Worm (Caenorhabditis elegans) whole organism, L3 larva: ENCODE results near the gene fkh-2.

ENCODE experiments used
- ZK546.5 ChIP-seq: sonication (generic microtip); optimal IDR thresholded peaks from 2 replicates; lab custom pipeline; 2017; ENCODE audit warnings: missing biosample characterization, missing genetic modification characterization
- aly-2 ChIP-seq: fragments of 150-350 bp; optimal IDR thresholded peaks from 2 replicates; lab custom pipeline; 2014; ENCODE audit warnings: missing biosample characterization, missing genetic modification characterization
- ceh-16 ChIP-seq: sonication (generic microtip); optimal IDR thresholded peaks from 2 replicates; lab custom pipeline; 2017; ENCODE audit warnings: missing biosample characterization, missing genetic modification characterization
- ceh-82 ChIP-seq: fragments of 150-350 bp; optimal IDR thresholded peaks from 2 replicates; lab custom pipeline; 2014; ENCODE audit warnings: missing biosample characterization, missing genetic modification characterization
- ceh-9 ChIP-seq: sonication (generic microtip); optimal IDR thresholded peaks from 2 replicates; lab custom pipeline; 2018; ENCODE audit warnings: missing biosample characterization, missing genetic modification characterization
- egl-27 ChIP-seq: sonication (generic microtip); optimal IDR thresholded peaks from 4 replicates; lab custom pipeline; 2017; ENCODE audit warnings: missing biosample characterization, missing genetic modification reagents, missing genetic modification characterization
- egl-5 ChIP-seq: fragments of 150-350 bp; optimal IDR thresholded peaks from 2 replicates; lab custom pipeline; 2017; ENCODE audit warnings: missing biosample characterization, missing genetic modification reagents, missing genetic modification characterization, inconsistent platforms
- elt-1 ChIP-seq: fragments of 150-350 bp; optimal IDR thresholded peaks from 2 replicates; lab custom pipeline; 2014; ENCODE audit warnings: missing biosample characterization, missing genetic modification characterization
- elt-2 ChIP-seq: sonication (generic microtip); optimal IDR thresholded peaks from 2 replicates; lab custom pipeline; 2016; ENCODE audit warnings: missing genetic modification reagents, mild to moderate bottlenecking, missing genetic modification characterization, missing compliant biosample characterization
- elt-3 ChIP-seq, 3 experiments: fragments of 150-350 bp in 1 of 3; sonication (generic microtip) in 2 of 3; optimal IDR thresholded peaks; 2 replicates in 2 of 3; 4 replicates in 1 of 3; lab custom pipeline; 2014 to 2017; ENCODE audit warnings: missing biosample characterization in 3 of 3, missing genetic modification characterization in 3 of 3
- fos-1 ChIP-seq: fragments of 150-350 bp; optimal IDR thresholded peaks from 2 replicates; lab custom pipeline; 2014; ENCODE audit warnings: missing biosample characterization, missing genetic modification characterization
- hmg-11 ChIP-seq: sonication (generic microtip); optimal IDR thresholded peaks from 2 replicates; lab custom pipeline; 2016; ENCODE audit warnings: missing genetic modification characterization, missing compliant biosample characterization
- lin-39 ChIP-seq: fragments of 150-350 bp; optimal IDR thresholded peaks from 2 replicates; lab custom pipeline; 2018; ENCODE audit warnings: missing biosample characterization, missing genetic modification reagents, missing genetic modification characterization
- mml-1 ChIP-seq: fragments of 150-350 bp; sonication (generic microtip); optimal IDR thresholded peaks from 3 replicates; lab custom pipeline; 2014; ENCODE audit warnings: missing biosample characterization, missing genetic modification characterization
- nfya-1 ChIP-seq: sonication (generic microtip); optimal IDR thresholded peaks from 2 replicates; lab custom pipeline; 2017; ENCODE audit warnings: missing genetic modification characterization, mild to moderate bottlenecking, missing compliant biosample characterization, antibody characterized with exemption, moderate library complexity; ENCODE audit not compliant: insufficient read depth
- nhr-11 ChIP-seq: fragments of 150-350 bp; optimal IDR thresholded peaks from 2 replicates; lab custom pipeline; 2014; ENCODE audit warnings: missing biosample characterization, missing genetic modification characterization
- nhr-12 ChIP-seq: fragments of 150-350 bp; optimal IDR thresholded peaks from 2 replicates; lab custom pipeline; 2014; ENCODE audit warnings: missing biosample characterization, missing genetic modification characterization
- nhr-25 ChIP-seq: sonication (generic microtip); optimal IDR thresholded peaks from 2 replicates; lab custom pipeline; 2017; ENCODE audit warnings: missing biosample characterization, missing genetic modification characterization
- nhr-28 ChIP-seq: fragments of 150-350 bp; optimal IDR thresholded peaks from 2 replicates; lab custom pipeline; 2014; ENCODE audit warnings: missing biosample characterization, missing genetic modification characterization
- nhr-43 ChIP-seq: sonication (generic microtip); optimal IDR thresholded peaks from 2 replicates; lab custom pipeline; 2016; ENCODE audit warnings: mild to moderate bottlenecking, missing genetic modification characterization, missing compliant biosample characterization; ENCODE audit not compliant: poor library complexity, severe bottlenecking
- nhr-67 ChIP-seq: fragments of 150-350 bp; optimal IDR thresholded peaks from 2 replicates; lab custom pipeline; 2014; ENCODE audit warnings: missing biosample characterization, missing genetic modification characterization
- pha-4 ChIP-seq: fragments of 150-350 bp; optimal IDR thresholded peaks from 2 replicates; lab custom pipeline; 2014; ENCODE audit warnings: missing biosample characterization, missing genetic modification reagents, missing genetic modification characterization
- pqm-1 ChIP-seq: fragments of 150-350 bp; optimal IDR thresholded peaks from 2 replicates; lab custom pipeline; 2017; ENCODE audit warnings: missing biosample characterization, missing genetic modification characterization, inconsistent platforms
- skn-1 ChIP-seq: fragments of 150-350 bp; optimal IDR thresholded peaks from 2 replicates; lab custom pipeline; 2014; ENCODE audit warnings: missing biosample characterization, missing genetic modification characterization
- snpc-4 ChIP-seq: fragments of 150-350 bp; optimal IDR thresholded peaks from 2 replicates; lab custom pipeline; 2014; ENCODE audit warnings: missing biosample characterization, missing genetic modification characterization
- tbx-2 ChIP-seq: sonication (generic microtip); optimal IDR thresholded peaks from 2 replicates; lab custom pipeline; 2016; ENCODE audit warnings: mild to moderate bottlenecking, missing genetic modification characterization, missing compliant biosample characterization
- unc-39 ChIP-seq: sonication (generic microtip); optimal IDR thresholded peaks from 4 replicates; lab custom pipeline; 2017; ENCODE audit warnings: missing biosample characterization, missing genetic modification characterization
- unc-62 ChIP-seq: fragments of 150-350 bp; sonication (generic microtip); optimal IDR thresholded peaks from 4 replicates; lab custom pipeline; 2014; ENCODE audit warnings: missing biosample characterization, missing genetic modification reagents, missing genetic modification characterization
- zag-1 ChIP-seq: fragments of 150-350 bp; optimal IDR thresholded peaks from 2 replicates; lab custom pipeline; 2014; ENCODE audit warnings: missing biosample characterization, missing genetic modification characterization
- ztf-4 ChIP-seq: fragments of 150-350 bp; optimal IDR thresholded peaks from 2 replicates; lab custom pipeline; 2014; ENCODE audit warnings: missing biosample characterization, missing genetic modification characterization

Gene fkh-2

ce11 chrX:3715835-3716234, 26.3 kb downstream of the fkh-2 start:
- TF ChIP-seq nfya-1 (no peak), elt-2 (tag; lab: Kevin White, UChicago) (no peak)

- no peak for TF ChIP-seq fos-1 (tag; lab: Kevin White, UChicago)
- no peak for TF ChIP-seq unc-62 (GFP tag; lab: Kevin White, UChicago)
- no peak for TF ChIP-seq snpc-4 (tag; lab: Kevin White, UChicago)
- TF ChIP-seq nhr-43 (tag; lab: Kevin White, UChicago), result no peak
These were observed 27.3 kb downstream of the fkh-2 start, which contains the start of gene C01C4.2 for ce11 chrX:3714797-3715196. Gene C01C4.2 (plus strand): TSS chrX:3715097.

DNA sequence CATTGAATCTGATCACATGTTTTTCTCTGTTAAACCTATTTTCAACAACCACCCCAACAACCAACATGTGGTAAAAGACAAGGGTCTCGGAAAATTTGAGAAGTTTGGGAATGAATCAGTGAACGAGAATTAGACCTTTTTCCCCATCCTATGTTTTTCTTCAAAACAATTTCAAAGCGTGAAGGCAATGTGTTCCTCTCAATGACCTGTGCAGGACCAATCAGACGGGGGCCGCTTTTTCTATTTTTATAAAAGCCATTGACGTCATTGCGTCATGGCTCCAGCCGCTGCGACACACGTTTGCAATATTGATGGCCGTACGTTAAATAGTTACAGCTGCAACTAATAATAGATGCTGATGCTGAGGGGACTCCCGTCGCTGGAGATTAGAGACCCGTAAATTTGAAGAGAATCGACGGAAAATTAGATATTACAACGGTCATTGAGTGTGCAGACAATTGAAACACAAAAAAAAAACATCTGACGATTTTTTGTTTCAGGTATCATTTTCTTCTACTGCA, 30.5 kb downstream of the fkh-2 start:
- peak; percentile 26 for TF ChIP-seq nfya-1
- TF ChIP-seq lin-39 (tag; lab: Kevin White, UChicago), result peak; percentile 52
- peak; percentile 38 for TF ChIP-seq egl-5 (tag; lab: Kevin White, UChicago)
- TF ChIP-seq ztf-4 (tag; lab: Kevin White, UChicago), result no peak
- no peak for TF ChIP-seq nhr-11 (tag; lab: Kevin White, UChicago)
- TF ChIP-seq skn-1 (tag; lab: Kevin White, UChicago), result no peak
- no peak for TF ChIP-seq unc-62 (GFP tag; lab: Kevin White, UChicago)
- no peak for TF ChIP-seq nhr-25 (tag; lab: Kevin White, UChicago)
- TF ChIP-seq elt-3 (tag; optimal IDR thresholded peaks at IDR 0.05; lab: Kevin White, UChicago), result no peak

DNA sequence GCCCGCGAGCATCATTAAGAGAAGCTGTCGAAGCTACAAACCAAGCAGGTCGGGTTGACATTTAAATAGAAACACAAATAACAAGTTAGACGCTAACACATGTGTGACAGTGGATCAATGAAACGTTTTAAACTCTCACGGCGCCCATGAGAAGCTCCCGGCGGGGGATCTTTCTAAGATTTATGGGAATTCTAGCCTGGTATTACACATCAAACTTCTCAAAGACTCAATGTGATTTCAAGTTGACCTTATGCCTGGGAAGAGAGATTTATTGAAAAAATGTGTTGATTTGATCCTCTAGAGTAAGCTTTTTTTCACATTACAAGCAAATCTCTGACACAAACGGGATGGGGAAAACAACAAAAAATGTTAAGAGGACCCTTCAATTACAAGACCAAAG, 32.4 kb downstream of the fkh-2 start:
- TF ChIP-seq mml-1 (tag; lab: Kevin White, UChicago) (no peak), lin-39 (tag; lab: Kevin White, UChicago) (no peak), ceh-16 (tag; lab: Kevin White, UChicago) (no peak), egl-5 (tag; lab: Kevin White, UChicago) (no peak), nhr-28 (tag; lab: Kevin White, UChicago) (no peak), nhr-67 (no peak), nfya-1 (no peak), ceh-9 (tag; lab: Kevin White, UChicago) (no peak), tbx-2 (tag; lab: Kevin White, UChicago) (no peak), ztf-4 (tag; lab: Kevin White, UChicago) (no peak), pha-4 (tag; lab: Kevin White, UChicago) (no peak), egl-27 (tag; lab: Kevin White, UChicago) (no peak), ZK546.5 (tag; lab: Kevin White, UChicago) (no peak), elt-1 (tag; lab: Kevin White, UChicago) (no peak), aly-2 (no peak), nhr-12 (tag; lab: Kevin White, UChicago) (no peak)

- TF ChIP-seq lin-39 (tag; lab: Kevin White, UChicago), result no peak
- TF ChIP-seq elt-1 (tag; lab: Kevin White, UChicago), result no peak
- TF ChIP-seq pqm-1, result no peak
- TF ChIP-seq unc-39 (tag; lab: Kevin White, UChicago), result no peak
- TF ChIP-seq nhr-25 (tag; lab: Kevin White, UChicago), result no peak
- no peak for TF ChIP-seq hmg-11 (tag; lab: Kevin White, UChicago)
- TF ChIP-seq, all 47 proteins: peak for 0
These were observed 35.8 kb downstream of the fkh-2 start for ce11 chrX:3706319-3706718.

DNA sequence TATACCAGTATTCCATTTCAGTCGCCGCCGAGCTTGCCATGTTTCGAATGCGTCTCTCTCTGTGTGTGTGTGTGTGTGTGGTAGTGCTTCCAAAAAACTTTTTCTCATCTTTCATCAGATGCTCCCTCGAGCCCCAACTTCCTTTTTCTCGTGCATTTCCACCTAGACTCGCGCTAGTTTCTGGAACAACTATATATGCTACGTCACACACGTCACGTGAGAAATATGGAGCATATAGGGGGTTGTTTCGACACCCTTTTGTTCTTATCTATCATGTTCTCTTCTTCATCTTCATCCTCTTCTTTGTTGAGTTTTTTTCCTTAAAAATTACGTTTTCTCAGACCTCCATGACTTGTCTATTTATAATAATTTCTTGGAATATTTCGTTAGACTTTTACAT, 36.8 kb downstream of the fkh-2 start:
- TF ChIP-seq elt-2 (tag; lab: Kevin White, UChicago) (no peak), lin-39 (tag; lab: Kevin White, UChicago) (peak; percentile 54), ceh-82 (tag; lab: Kevin White, UChicago) (no peak)
- TF ChIP-seq, all 47 proteins: peak for 1

ce11 chrX:3701861-3702260, 40.3 kb downstream of the fkh-2 start:
- TF ChIP-seq nhr-43 (tag; lab: Kevin White, UChicago) (no peak), zag-1 (tag; lab: Kevin White, UChicago) (no peak), lin-39 (tag; lab: Kevin White, UChicago) (no peak), egl-27 (tag; lab: Kevin White, UChicago) (no peak), nhr-25 (tag; lab: Kevin White, UChicago) (no peak), unc-39 (tag; lab: Kevin White, UChicago) (no peak), nhr-28 (tag; lab: Kevin White, UChicago) (no peak), nfya-1 (no peak), mml-1 (tag; lab: Kevin White, UChicago) (no peak), ztf-4 (tag; lab: Kevin White, UChicago) (no peak)
- TF ChIP-seq, all 47 proteins: peak for 0
